Fruit fly (Drosophila melanogaster) whole organism, adult: Measurements from ENCODE around the gene CG4461.

Source experiments
- CG12768 ChIP-seq: fragments of 200-800 bp; sonication (Bioruptor generic); optimal IDR thresholded peaks from 2 replicates; lab custom pipeline; 2017; ENCODE audit warnings: missing biosample characterization, missing genetic modification characterization, mild to moderate bottlenecking, moderate library complexity, missing genetic modification reagents
- CG14711 ChIP-seq: fragments of 200-800 bp; sonication (Bioruptor generic); optimal IDR thresholded peaks from 2 replicates; lab custom pipeline; 2018; ENCODE audit warnings: missing biosample characterization, mild to moderate bottlenecking, missing genetic modification characterization, moderate library complexity
- CG5204 ChIP-seq: fragments of 200-800 bp; sonication (Bioruptor generic); optimal IDR thresholded peaks from 2 replicates; lab custom pipeline; 2016; ENCODE audit warnings: missing biosample characterization, missing genetic modification characterization
- CG7045 ChIP-seq: fragments of 200-800 bp; sonication (Bioruptor generic); optimal IDR thresholded peaks from 2 replicates; lab custom pipeline; 2017; ENCODE audit warnings: missing biosample characterization, mild to moderate bottlenecking, missing genetic modification characterization
- CG7101 ChIP-seq: fragments of 200-800 bp; sonication (Bioruptor generic); optimal IDR thresholded peaks from 2 replicates; lab custom pipeline; 2018; ENCODE audit warnings: missing biosample characterization, mild to moderate bottlenecking, missing genetic modification characterization, moderate library complexity
- Crg-1 ChIP-seq: fragments of 200-800 bp; sonication (Bioruptor generic); optimal IDR thresholded peaks from 2 replicates; lab custom pipeline; 2016; ENCODE audit warnings: missing biosample characterization, missing genetic modification characterization
- cic ChIP-seq: fragments of 200-800 bp; sonication (Bioruptor generic); optimal IDR thresholded peaks from 2 replicates; lab custom pipeline; 2017; ENCODE audit warnings: missing biosample characterization, mild to moderate bottlenecking, missing genetic modification characterization, moderate library complexity
- cnc ChIP-seq, 2 experiments: fragments of >200 bp; optimal IDR thresholded peaks; 2 replicates each; lab custom pipeline; 2017
- kay ChIP-seq: fragments of 200-800 bp; sonication (Bioruptor generic); peaks from one replicate; lab custom pipeline; 2016; ENCODE audit warnings: missing biosample characterization, missing genetic modification characterization, borderline replicate concordance
- ovo ChIP-seq: fragments of 200-800 bp; sonication (Bioruptor generic); optimal IDR thresholded peaks from 2 replicates; lab custom pipeline; 2016; ENCODE audit warnings: missing biosample characterization, missing genetic modification characterization

DNA sequence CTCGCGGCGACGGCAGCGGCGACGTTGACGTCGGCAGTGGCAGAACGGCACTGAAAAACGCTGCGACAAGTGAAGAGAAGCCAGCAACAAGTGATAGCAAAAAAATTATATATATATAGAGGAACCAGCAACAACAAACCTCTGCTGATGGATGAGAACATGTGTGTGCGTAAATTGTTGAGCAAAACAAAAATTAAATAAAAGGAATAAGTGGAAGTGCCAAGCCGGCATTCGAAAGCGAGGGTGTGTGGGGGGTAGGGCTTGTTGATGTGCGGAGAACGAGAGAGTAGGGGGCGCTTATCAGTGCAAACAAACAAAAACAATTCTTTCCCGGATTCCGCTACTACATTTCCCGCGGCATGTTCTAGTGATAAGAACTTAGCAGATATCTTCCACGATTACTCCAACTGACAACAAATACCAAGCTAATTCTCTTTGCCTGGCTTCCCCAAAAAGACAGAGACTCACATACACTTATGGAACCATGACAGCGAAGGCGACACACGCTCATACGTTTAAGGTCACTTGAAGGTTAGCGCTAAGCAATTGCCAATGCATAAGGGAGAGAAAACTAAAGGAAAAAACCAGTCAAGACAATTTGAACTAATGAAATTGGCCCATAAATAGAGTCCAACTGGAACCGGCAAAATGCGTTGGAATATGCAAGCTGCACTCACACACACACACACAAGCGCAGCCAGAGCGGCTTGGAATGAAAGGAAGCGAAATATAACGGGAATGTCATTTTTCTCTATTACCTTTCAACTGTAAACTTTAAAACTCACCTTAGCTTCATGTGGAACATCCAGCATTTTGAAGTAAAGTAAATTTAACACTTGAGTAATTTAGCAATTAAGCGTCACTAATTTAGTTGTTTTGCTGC is 17.2 kb upstream of the CG4461 start:
- TF ChIP-seq CG12768 (GFP tag; lab: Kevin White, UChicago) (no peak), CG7045 (no peak), kay (GFP tag; lab: Kevin White, UChicago) (no peak), cic (peak; percentile 99), cnc (optimal IDR thresholded peaks at IDR 0.05; lab: Kevin White, UChicago) (no peak), Crg-1 (GFP tag; lab: Kevin White, UChicago) (no peak), CG7101 (tag; lab: Kevin White, UChicago) (no peak), CG5204 (no peak), ovo (GFP tag; lab: Kevin White, UChicago) (peak; percentile 92), CG14711 (no peak)
